Worm (Caenorhabditis elegans) whole organism, L2 larva: ENCODE data around the gene rnh-1.1.

Experiments
- F13H6.1 ChIP-seq: sonication (generic microtip); optimal IDR thresholded peaks from 2 replicates; lab custom pipeline; 2016; ENCODE audit warnings: missing genetic modification characterization, missing compliant biosample characterization
- aly-2 ChIP-seq: fragments of 150-350 bp; optimal IDR thresholded peaks from 2 replicates; lab custom pipeline; 2014; ENCODE audit warnings: missing biosample characterization, missing genetic modification characterization
- egl-27 ChIP-seq: sonication (generic microtip); optimal IDR thresholded peaks from 3 replicates; lab custom pipeline; 2017; ENCODE audit warnings: missing biosample characterization, missing genetic modification reagents, missing genetic modification characterization
- fos-1 ChIP-seq: fragments of 150-350 bp; optimal IDR thresholded peaks from 2 replicates; lab custom pipeline; 2014; ENCODE audit warnings: missing biosample characterization, missing genetic modification characterization
- lin-39 ChIP-seq: fragments of 150-350 bp; optimal IDR thresholded peaks from 2 replicates; lab custom pipeline; 2014; ENCODE audit warnings: missing biosample characterization, missing genetic modification reagents, missing genetic modification characterization
- mab-5 ChIP-seq: fragments of 150-350 bp; optimal IDR thresholded peaks from 2 replicates; lab custom pipeline; 2014; ENCODE audit warnings: missing biosample characterization, missing genetic modification characterization
- nhr-10 ChIP-seq: sonication (generic microtip); optimal IDR thresholded peaks from 2 replicates; lab custom pipeline; 2017; ENCODE audit warnings: missing biosample characterization, missing genetic modification characterization
- nhr-237 ChIP-seq: fragments of 150-350 bp; optimal IDR thresholded peaks from 2 replicates; lab custom pipeline; 2014; ENCODE audit warnings: missing biosample characterization, missing genetic modification characterization
- snpc-4 ChIP-seq: fragments of 150-350 bp; optimal IDR thresholded peaks from 2 replicates; lab custom pipeline; 2014; ENCODE audit warnings: missing biosample characterization, missing genetic modification characterization
- unc-62 ChIP-seq: fragments of 150-350 bp; optimal IDR thresholded peaks from 2 replicates; lab custom pipeline; 2014; ENCODE audit warnings: missing biosample characterization, missing genetic modification reagents, missing genetic modification characterization
- zag-1 ChIP-seq: fragments of 150-350 bp; optimal IDR thresholded peaks from 2 replicates; lab custom pipeline; 2014; ENCODE audit warnings: missing biosample characterization, missing genetic modification characterization
- ztf-11 ChIP-seq: sonication (generic microtip); optimal IDR thresholded peaks from 2 replicates; lab custom pipeline; 2017; ENCODE audit warnings: missing biosample characterization, missing genetic modification characterization

DNA sequence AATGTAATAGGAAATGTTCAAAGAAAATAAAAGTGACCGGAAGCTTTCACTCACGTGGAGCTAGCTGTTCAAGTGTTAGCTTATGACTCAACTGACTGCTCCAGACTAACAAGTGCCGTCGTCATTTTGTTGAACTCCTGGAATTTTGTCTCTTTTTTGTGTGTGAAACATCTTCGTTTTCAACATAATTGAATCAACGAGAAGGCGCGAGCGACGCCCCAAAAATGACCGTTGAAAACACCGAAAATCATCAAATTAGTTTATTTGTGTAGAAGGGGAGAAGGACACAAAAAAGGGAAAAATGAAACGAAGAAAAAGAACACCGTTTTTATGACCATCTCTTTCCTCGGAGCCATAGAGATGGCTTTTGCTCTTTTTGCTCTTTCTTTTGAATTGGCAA, 29.9 kb downstream of the rnh-1.1 start, which contains the start of gene ZK1290.14:
- TF ChIP-seq mab-5 (tag; lab: Kevin White, UChicago), result no peak
- TF ChIP-seq fos-1 (tag; lab: Kevin White, UChicago), result no peak
- no peak for TF ChIP-seq unc-62 (GFP tag; lab: Kevin White, UChicago)
- no peak for TF ChIP-seq lin-39 (tag; lab: Kevin White, UChicago)
- TF ChIP-seq nhr-237, result no peak
- no peak for TF ChIP-seq F13H6.1 (tag; lab: Kevin White, UChicago)
- TF ChIP-seq snpc-4, result no peak
- TF ChIP-seq ztf-11 (tag; lab: Kevin White, UChicago), result no peak
- TF ChIP-seq zag-1 (tag; lab: Kevin White, UChicago), result no peak
- no peak for TF ChIP-seq aly-2 (tag; lab: Kevin White, UChicago)
- TF ChIP-seq nhr-10 (tag; lab: Kevin White, UChicago), result no peak
- TF ChIP-seq egl-27 (tag; lab: Kevin White, UChicago), result no peak
